Worm (Caenorhabditis elegans) whole organism, L2 larva: Measurements from ENCODE around the gene F53G2.1.

Source experiments
- egl-27 ChIP-seq: sonication (generic microtip); optimal IDR thresholded peaks from 3 replicates; lab custom pipeline; 2017; ENCODE audit warnings: missing biosample characterization, missing genetic modification reagents, missing genetic modification characterization
- lsy-2 ChIP-seq, 2 experiments: fragments of 150-350 bp in 1 of 2; sonication (generic microtip) in 1 of 2; optimal IDR thresholded peaks; 2 replicates each; lab custom pipeline; 2014 to 2017; ENCODE audit warnings: missing biosample characterization in 2 of 2, missing genetic modification characterization in 2 of 2
- unc-39 ChIP-seq: fragments of 150-350 bp; optimal IDR thresholded peaks from 2 replicates; lab custom pipeline; 2014; ENCODE audit warnings: missing biosample characterization, missing genetic modification characterization
- unc-62 ChIP-seq: fragments of 150-350 bp; optimal IDR thresholded peaks from 2 replicates; lab custom pipeline; 2014; ENCODE audit warnings: missing biosample characterization, missing genetic modification reagents, missing genetic modification characterization

DNA sequence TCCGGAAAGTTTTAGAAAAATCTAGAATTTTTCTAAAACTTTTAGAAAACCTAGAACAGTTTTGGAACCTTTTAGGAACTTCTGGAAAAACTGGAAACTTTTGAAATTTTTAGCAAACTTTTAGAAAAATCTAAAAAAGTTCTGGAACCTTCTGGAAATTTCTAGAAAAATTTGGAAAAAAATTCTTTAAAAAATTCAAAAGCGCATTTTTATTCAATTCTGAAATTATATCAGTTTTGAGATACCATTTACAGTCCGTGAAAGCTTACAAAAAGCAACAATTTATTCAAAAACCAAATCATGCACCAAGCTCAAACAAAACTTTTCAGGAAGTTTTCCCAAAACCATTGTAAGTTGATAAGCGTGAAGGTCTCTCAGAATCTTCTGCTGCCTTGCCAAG is 49.7 kb downstream of the F53G2.1 start, which contains the start of gene K02F6.4:
- TF ChIP-seq unc-62 (GFP tag; lab: Kevin White, UChicago): no peak
- no peak for TF ChIP-seq unc-39 (tag; lab: Kevin White, UChicago)
- no peak for TF ChIP-seq egl-27 (tag; lab: Kevin White, UChicago)
- TF ChIP-seq lsy-2 (tag; optimal IDR thresholded peaks at IDR 0.05; lab: Kevin White, UChicago): no peak
